Worm (Caenorhabditis elegans) whole organism, midembryonic: ENCODE measurements around the gene nap-1.

Experiments
- T22C8.4 ChIP-seq: fragments of 200-800 bp; sonication (Bioruptor generic); IDR thresholded peaks from 2 replicates; pipeline ENCODE4 v1.3.6; 2022; ENCODE audit warnings: missing genetic modification characterization, missing compliant biosample characterization
- cog-1 ChIP-seq: sonication (generic microtip); optimal IDR thresholded peaks from 2 replicates; lab custom pipeline; 2016; ENCODE audit warnings: missing genetic modification characterization, missing compliant biosample characterization
- flt-1 ChIP-seq: fragments of 200-800 bp; sonication (Bioruptor generic); IDR thresholded peaks from 2 replicates; pipeline ENCODE4 v1.3.6; 2022; ENCODE audit warnings: missing genetic modification characterization, missing compliant biosample characterization
- klf-2 ChIP-seq: fragments of 200-800 bp; sonication (Bioruptor generic); conservative IDR thresholded peaks from 2 replicates; pipeline ENCODE4 v1.3.6; 2022; ENCODE audit warnings: missing genetic modification reagents, missing genetic modification characterization, missing compliant biosample characterization
- med-1 ChIP-seq: sonication (generic microtip); optimal IDR thresholded peaks from 2 replicates; lab custom pipeline; 2017; ENCODE audit warnings: missing genetic modification characterization, mild to moderate bottlenecking, missing compliant biosample characterization, antibody characterized with exemption, missing genetic modification reagents; ENCODE audit not compliant: insufficient read depth
- ref-1 ChIP-seq: fragments of 200-800 bp; sonication (Bioruptor generic); conservative IDR thresholded peaks from 2 replicates; pipeline ENCODE4 v1.3.6; 2022; ENCODE audit warnings: missing genetic modification reagents, missing genetic modification characterization, missing compliant biosample characterization
- tab-1 ChIP-seq: fragments of 200-800 bp; sonication (Bioruptor generic); IDR thresholded peaks from 2 replicates; pipeline ENCODE4 v1.3.6; 2022; ENCODE audit warnings: missing genetic modification characterization, missing compliant biosample characterization
- ztf-23 ChIP-seq: fragments of 200-800 bp; sonication (Bioruptor generic); IDR thresholded peaks from 2 replicates; pipeline ENCODE4 v1.3.6; 2022; ENCODE audit warnings: missing genetic modification reagents, missing genetic modification characterization, missing compliant biosample characterization
- ztf-29 ChIP-seq: fragments of 200-800 bp; sonication (Bioruptor generic); IDR thresholded peaks from 2 replicates; pipeline ENCODE4 v1.3.6; 2022; ENCODE audit warnings: missing genetic modification reagents, missing genetic modification characterization, missing compliant biosample characterization

- TF ChIP-seq med-1 (no peak), klf-2 (no peak), flt-1 (no peak), T22C8.4 (no peak), ztf-29 (GFP tag; lab: Robert Waterston, UW) (no peak), cog-1 (no peak), tab-1 (no peak), ztf-23 (no peak), ref-1 (GFP tag; lab: Robert Waterston, UW) (no peak)
Observed at ce11 chrIV:8332526-8332925, 46.6 kb downstream of the nap-1 start, which contains the start of gene lys-10.
